Worm (Caenorhabditis elegans): ENCODE measurements around the gene mig-18.
"Not testable (repeated sequence)": the region's sequence is repeated elsewhere in the genome, so short reads cannot be mapped to it uniquely, and the experiment has no call there.

ce11 chrIII:13401673-13402258 lies 1.3 kb upstream of the mig-18 start, which contains the start of the genes srlf-9 and srlf-10:
- TF ChIP-seq unc-62 (GFP tag; optimal IDR thresholded peaks at IDR 0.05); lsy-2 (tag; optimal IDR thresholded peaks at IDR 0.05); ceh-82 (tag; optimal IDR thresholded peaks at IDR 0.05); unc-130 (tag; optimal IDR thresholded peaks at IDR 0.05); snpc-4 (tag; optimal IDR thresholded peaks at IDR 0.05); aha-1 (tag; optimal IDR thresholded peaks at IDR 0.05); egl-27 (tag; optimal IDR thresholded peaks at IDR 0.05); unc-98 (GFP tag; IDR thresholded peaks at IDR 0.05); hpl-2 (GFP tag; optimal IDR thresholded peaks at IDR 0.05); nhr-76 (tag; optimal IDR thresholded peaks at IDR 0.05): not testable (repeated sequence)

All from whole organism, L1 larva.